ENCODE assay signal across 1 fruit fly cellular context in genomic region chr3R:14696949-14697513, dm6.
TF ChIP-seq lines count a peak whose summit lies in the region.

TSS of gene Meltrin (minus strand) at chr3R:14697292.

TF ChIP-seq in whole organism, embryonic, 481 proteins besides CTCF, POLR2A, EP300 and RAD21 (continued from another document and continues in another):
- TF ChIP-seq jigr1 (GFP tag; IDR thresholded peaks at IDR 0.05; lab: Robert Waterston, UW) = no peak
- no peak for TF ChIP-seq fru (optimal IDR thresholded peaks at IDR 0.05; lab: Kevin White, UChicago)
- TF ChIP-seq Fer3 (tag; optimal IDR thresholded peaks at IDR 0.05; lab: Kevin White, UChicago) = no peak
- TF ChIP-seq sr (GFP tag; IDR thresholded peaks at IDR 0.05; lab: Robert Waterston, UW) = no peak
- TF ChIP-seq CG42726 (GFP tag; IDR thresholded peaks at IDR 0.05; lab: Robert Waterston, UW; ENCODE audit: partially characterized antibody) = no peak
- no peak for TF ChIP-seq Blimp-1 (GFP tag; optimal IDR thresholded peaks at IDR 0.05; lab: Kevin White, UChicago)
- peak; percentile 79 for TF ChIP-seq Fer1 (GFP tag; optimal IDR thresholded peaks at IDR 0.05; lab: Kevin White, UChicago)
- TF ChIP-seq CG7556 (GFP tag; optimal IDR thresholded peaks at IDR 0.05; lab: Kevin White, UChicago) = peak; percentile 22
- TF ChIP-seq CG16813 (GFP tag; IDR thresholded peaks at IDR 0.05; lab: Robert Waterston, UW; ENCODE audit: partially characterized antibody) = no peak
- no peak for TF ChIP-seq CG11247 (GFP tag; IDR thresholded peaks at IDR 0.05; lab: Robert Waterston, UW)
- TF ChIP-seq Rx (GFP tag; IDR thresholded peaks at IDR 0.05; lab: Robert Waterston, UW) = no peak
- peak; percentile 44 for TF ChIP-seq CG12219 (GFP tag; optimal IDR thresholded peaks at IDR 0.05; lab: Kevin White, UChicago)
- peak; percentile 72 for TF ChIP-seq CG1832 (GFP tag; optimal IDR thresholded peaks at IDR 0.05; lab: Kevin White, UChicago)
- no peak for TF ChIP-seq GATAe (GFP tag; conservative IDR thresholded peaks at IDR 0.05; lab: Robert Waterston, UW)
- TF ChIP-seq tup (GFP tag; optimal IDR thresholded peaks at IDR 0.05; lab: Kevin White, UChicago) = no peak
- no peak for TF ChIP-seq CG4360 (GFP tag; IDR thresholded peaks at IDR 0.05; lab: Robert Waterston, UW)
- TF ChIP-seq fd96Cb (tag; optimal IDR thresholded peaks at IDR 0.05; lab: Kevin White, UChicago) = no peak
- no peak for TF ChIP-seq Rfx (GFP tag; IDR thresholded peaks at IDR 0.05; lab: Robert Waterston, UW)
- TF ChIP-seq CG1792 (GFP tag; optimal IDR thresholded peaks at IDR 0.05; lab: Kevin White, UChicago) = no peak
- peak; percentile 10 for TF ChIP-seq CG18619 (GFP tag; optimal IDR thresholded peaks at IDR 0.05; lab: Kevin White, UChicago)
- no peak for TF ChIP-seq zfh2 (GFP tag; optimal IDR thresholded peaks at IDR 0.05; lab: Kevin White, UChicago)
- TF ChIP-seq z (GFP tag; IDR thresholded peaks at IDR 0.05; lab: Robert Waterston, UW) = no peak
- peak; percentile 36 for TF ChIP-seq CG8089 (GFP tag; optimal IDR thresholded peaks at IDR 0.05; lab: Kevin White, UChicago)
- TF ChIP-seq CkIIα-i1 (GFP tag; IDR thresholded peaks at IDR 0.05; lab: Robert Waterston, UW) = no peak
- peak; percentile 36 for TF ChIP-seq Dad (GFP tag; optimal IDR thresholded peaks at IDR 0.05; lab: Kevin White, UChicago)
- TF ChIP-seq MESR4 (GFP tag; optimal IDR thresholded peaks at IDR 0.05; lab: Kevin White, UChicago) = peak; percentile 87
- peak; percentile 34 for TF ChIP-seq CG6254 (GFP tag; optimal IDR thresholded peaks at IDR 0.05; lab: Kevin White, UChicago)
- TF ChIP-seq psq (GFP tag; optimal IDR thresholded peaks at IDR 0.05; lab: Kevin White, UChicago) = peak; percentile 25
- TF ChIP-seq CG11695 (GFP tag; IDR thresholded peaks at IDR 0.05; lab: Robert Waterston, UW) = no peak
- TF ChIP-seq HLH54F (GFP tag; optimal IDR thresholded peaks at IDR 0.05; lab: Kevin White, UChicago) = peak; percentile 20
- peak; percentile 69 for TF ChIP-seq CG17385 (GFP tag; optimal IDR thresholded peaks at IDR 0.05; lab: Kevin White, UChicago)
- TF ChIP-seq TFAM (GFP tag; optimal IDR thresholded peaks at IDR 0.05; lab: Kevin White, UChicago) = no peak
- TF ChIP-seq CG18764 (GFP tag; optimal IDR thresholded peaks at IDR 0.05; lab: Kevin White, UChicago) = no peak
- TF ChIP-seq HHEX (GFP tag; optimal IDR thresholded peaks at IDR 0.05; lab: Kevin White, UChicago) = peak; percentile 27
- peak; percentile 38 for TF ChIP-seq BtbVII (GFP tag; optimal IDR thresholded peaks at IDR 0.05; lab: Kevin White, UChicago)
- TF ChIP-seq CG13624 (GFP tag; optimal IDR thresholded peaks at IDR 0.05; lab: Kevin White, UChicago) = peak; percentile 76
- no peak for TF ChIP-seq CG11456 (GFP tag; IDR thresholded peaks at IDR 0.05; lab: Robert Waterston, UW)
- TF ChIP-seq yki (optimal IDR thresholded peaks at IDR 0.05; lab: Kevin White, UChicago) = no peak
- no peak for TF ChIP-seq bbx (GFP tag; IDR thresholded peaks at IDR 0.05; lab: Robert Waterston, UW; ENCODE audit: partially characterized antibody)
- TF ChIP-seq sqz (GFP tag; optimal IDR thresholded peaks at IDR 0.05; lab: Kevin White, UChicago) = peak; percentile 59
- no peak for TF ChIP-seq CG7372 (GFP tag; IDR thresholded peaks at IDR 0.05; lab: Robert Waterston, UW)
- TF ChIP-seq chinmo (GFP tag; IDR thresholded peaks at IDR 0.05; lab: Robert Waterston, UW; ENCODE audit: partially characterized antibody) = no peak
- TF ChIP-seq CG2202 (tag; optimal IDR thresholded peaks at IDR 0.05; lab: Kevin White, UChicago) = peak; percentile 47
- TF ChIP-seq phol (tag; optimal IDR thresholded peaks at IDR 0.05; lab: Kevin White, UChicago) = peak; percentile 44
- TF ChIP-seq slbo (GFP tag; IDR thresholded peaks at IDR 0.05; lab: Robert Waterston, UW) = no peak
- peak; percentile 4 for TF ChIP-seq CG6765 (GFP tag; optimal IDR thresholded peaks at IDR 0.05; lab: Kevin White, UChicago)
- TF ChIP-seq lilli (GFP tag; optimal IDR thresholded peaks at IDR 0.05; lab: Kevin White, UChicago) = peak; percentile 36
- TF ChIP-seq Mrtf (GFP tag; IDR thresholded peaks at IDR 0.05; lab: Robert Waterston, UW) = no peak
- peak; percentile 61 for TF ChIP-seq scrt (GFP tag; optimal IDR thresholded peaks at IDR 0.05; lab: Kevin White, UChicago)
- no peak for TF ChIP-seq CG8478 (optimal IDR thresholded peaks at IDR 0.05; lab: Kevin White, UChicago)
- peak; percentile 18 for TF ChIP-seq ATbp (GFP tag; optimal IDR thresholded peaks at IDR 0.05; lab: Kevin White, UChicago)
- TF ChIP-seq Ravus (GFP tag; IDR thresholded peaks at IDR 0.05; lab: Robert Waterston, UW) = no peak
- peak; percentile 56 for TF ChIP-seq D19A (tag; optimal IDR thresholded peaks at IDR 0.05; lab: Kevin White, UChicago)
- no peak for TF ChIP-seq cad (GFP tag; optimal IDR thresholded peaks at IDR 0.05; lab: Kevin White, UChicago)
- no peak for TF ChIP-seq tna (GFP tag; IDR thresholded peaks at IDR 0.05; lab: Robert Waterston, UW; ENCODE audit: partially characterized antibody)
- peak; percentile 77 for TF ChIP-seq CG10543 (GFP tag; optimal IDR thresholded peaks at IDR 0.05; lab: Kevin White, UChicago)
- TF ChIP-seq gfzf (GFP tag; optimal IDR thresholded peaks at IDR 0.05; lab: Kevin White, UChicago) = peak; percentile 97
- TF ChIP-seq schlank (tag; optimal IDR thresholded peaks at IDR 0.05; lab: Kevin White, UChicago) = no peak
- TF ChIP-seq CG4424 (GFP tag; optimal IDR thresholded peaks at IDR 0.05; lab: Kevin White, UChicago) = peak; percentile 32
- peak; percentile 77 for TF ChIP-seq CG14710 (tag; optimal IDR thresholded peaks at IDR 0.05; lab: Kevin White, UChicago)
- no peak for TF ChIP-seq CG8359 (GFP tag; optimal IDR thresholded peaks at IDR 0.05; lab: Kevin White, UChicago; ENCODE audit: borderline replicate concordance)
- peak; percentile 19 for TF ChIP-seq kni (GFP tag; optimal IDR thresholded peaks at IDR 0.05; lab: Kevin White, UChicago)
- TF ChIP-seq btn (GFP tag; optimal IDR thresholded peaks at IDR 0.05; lab: Kevin White, UChicago) = no peak
- peak; percentile 3 for TF ChIP-seq Sin3A (optimal IDR thresholded peaks at IDR 0.05; lab: Kevin White, UChicago)
- no peak for TF ChIP-seq CG30431 (GFP tag; optimal IDR thresholded peaks at IDR 0.05; lab: Kevin White, UChicago)
- TF ChIP-seq CG1529 (GFP tag; optimal IDR thresholded peaks at IDR 0.05; lab: Kevin White, UChicago) = peak; percentile 13
- TF ChIP-seq vvl (GFP tag; IDR thresholded peaks at IDR 0.05; lab: Robert Waterston, UW) = no peak
- TF ChIP-seq toy (GFP tag; IDR thresholded peaks at IDR 0.05; lab: Robert Waterston, UW) = no peak
- TF ChIP-seq CG4854 (GFP tag; optimal IDR thresholded peaks at IDR 0.05; lab: Kevin White, UChicago) = peak; percentile 57
- TF ChIP-seq CG10267 (tag; optimal IDR thresholded peaks at IDR 0.05; lab: Kevin White, UChicago) = peak; percentile 71
- peak; percentile 45 for TF ChIP-seq CG18011 (GFP tag; optimal IDR thresholded peaks at IDR 0.05; lab: Kevin White, UChicago)
- TF ChIP-seq CG12942 (GFP tag; optimal IDR thresholded peaks at IDR 0.05; lab: Kevin White, UChicago) = peak; percentile 35
- peak; percentile 88 for TF ChIP-seq CG1603 (tag; optimal IDR thresholded peaks at IDR 0.05; lab: Kevin White, UChicago)
- TF ChIP-seq vfl (GFP tag; optimal IDR thresholded peaks at IDR 0.05; lab: Kevin White, UChicago) = peak; percentile 54
- TF ChIP-seq CG34376 (GFP tag; optimal IDR thresholded peaks at IDR 0.05; lab: Kevin White, UChicago) = peak; percentile 86
- TF ChIP-seq CG8290 (GFP tag; optimal IDR thresholded peaks at IDR 0.05; lab: Kevin White, UChicago) = peak; percentile 79
- peak; percentile 60 to 91 for TF ChIP-seq CG8290 (tag; optimal IDR thresholded peaks at IDR 0.05; lab: Kevin White, UChicago)
- no peak for TF ChIP-seq so (GFP tag; IDR thresholded peaks at IDR 0.05; lab: Robert Waterston, UW)
- no peak for TF ChIP-seq H2.0 (GFP tag; IDR thresholded peaks at IDR 0.05; lab: Robert Waterston, UW)
- TF ChIP-seq repo (GFP tag; optimal IDR thresholded peaks at IDR 0.05; lab: Kevin White, UChicago) = peak; percentile 56
- no peak for TF ChIP-seq CG8281 (tag; optimal IDR thresholded peaks at IDR 0.05; lab: Kevin White, UChicago)
- TF ChIP-seq Ets65A (GFP tag; lab: Kevin White, UChicago) = no peak
- peak; percentile 61 for TF ChIP-seq stwl (tag; optimal IDR thresholded peaks at IDR 0.05; lab: Kevin White, UChicago)
- TF ChIP-seq CG5245 (GFP tag; optimal IDR thresholded peaks at IDR 0.05; lab: Kevin White, UChicago) = peak; percentile 13
- peak; percentile 6 for TF ChIP-seq CG30403 (GFP tag; optimal IDR thresholded peaks at IDR 0.05; lab: Kevin White, UChicago)
- peak; percentile 94 for TF ChIP-seq Med (GFP tag; lab: Kevin White, UChicago)
- TF ChIP-seq CG31441 (GFP tag; IDR thresholded peaks at IDR 0.05; lab: Robert Waterston, UW) = no peak
- TF ChIP-seq da (GFP tag; optimal IDR thresholded peaks at IDR 0.05; lab: Kevin White, UChicago) = peak; percentile 49
- no peak for TF ChIP-seq CG3726 (GFP tag; IDR thresholded peaks at IDR 0.05; lab: Robert Waterston, UW)
- TF ChIP-seq ase (GFP tag; IDR thresholded peaks at IDR 0.05; lab: Robert Waterston, UW) = no peak
- peak; percentile 69 for TF ChIP-seq ERR (GFP tag; optimal IDR thresholded peaks at IDR 0.05; lab: Kevin White, UChicago)
- no peak for TF ChIP-seq CG9932 (GFP tag; IDR thresholded peaks at IDR 0.05; lab: Robert Waterston, UW)
- no peak for TF ChIP-seq corto (GFP tag; optimal IDR thresholded peaks at IDR 0.05; lab: Kevin White, UChicago)
- peak; percentile 58 for TF ChIP-seq CG2678 (tag; optimal IDR thresholded peaks at IDR 0.05; lab: Kevin White, UChicago)
- no peak for TF ChIP-seq Spps (tag; optimal IDR thresholded peaks at IDR 0.05; lab: Kevin White, UChicago)
- peak; percentile 21 for TF ChIP-seq unpg (GFP tag; optimal IDR thresholded peaks at IDR 0.05; lab: Kevin White, UChicago)
- TF ChIP-seq CG3407 (GFP tag; optimal IDR thresholded peaks at IDR 0.05; lab: Kevin White, UChicago) = no peak
- no peak for TF ChIP-seq Poxn (GFP tag; IDR thresholded peaks at IDR 0.05; lab: Robert Waterston, UW)
- TF ChIP-seq prd (optimal IDR thresholded peaks at IDR 0.05; lab: Kevin White, UChicago) = no peak
- TF ChIP-seq prd (GFP tag; IDR thresholded peaks at IDR 0.05; lab: Robert Waterston, UW) = no peak
- TF ChIP-seq br (optimal IDR thresholded peaks at IDR 0.05; lab: Kevin White, UChicago) = no peak
- no peak for TF ChIP-seq CG10654 (GFP tag; optimal IDR thresholded peaks at IDR 0.05; lab: Kevin White, UChicago)
- TF ChIP-seq kay (GFP tag; optimal IDR thresholded peaks at IDR 0.05; lab: Kevin White, UChicago) = peak; percentile 17
- TF ChIP-seq PHDP (tag; optimal IDR thresholded peaks at IDR 0.05; lab: Kevin White, UChicago) = peak; percentile 54
- peak; percentile 70 for TF ChIP-seq Myb (GFP tag; optimal IDR thresholded peaks at IDR 0.05; lab: Kevin White, UChicago)
- no peak for TF ChIP-seq CG14965 (GFP tag; optimal IDR thresholded peaks at IDR 0.05; lab: Kevin White, UChicago; ENCODE audit: borderline replicate concordance)
- TF ChIP-seq sim (GFP tag; IDR thresholded peaks at IDR 0.05; lab: Robert Waterston, UW) = no peak
- peak; percentile 24 for TF ChIP-seq dmrt11E (tag; optimal IDR thresholded peaks at IDR 0.05; lab: Kevin White, UChicago)
- TF ChIP-seq dpn (GFP tag; optimal IDR thresholded peaks at IDR 0.05; lab: Kevin White, UChicago) = peak; percentile 0 to 65
- TF ChIP-seq CG12391 (tag; optimal IDR thresholded peaks at IDR 0.05; lab: Kevin White, UChicago) = peak; percentile 71
- TF ChIP-seq bowl (GFP tag; IDR thresholded peaks at IDR 0.05; lab: Robert Waterston, UW) = no peak
- TF ChIP-seq CG14441 (GFP tag; IDR thresholded peaks at IDR 0.05; lab: Robert Waterston, UW) = no peak
- peak; percentile 61 to 69 for TF ChIP-seq Hr51 (GFP tag; optimal IDR thresholded peaks at IDR 0.05; lab: Kevin White, UChicago)
- no peak for TF ChIP-seq sob (GFP tag; IDR thresholded peaks at IDR 0.05; lab: Robert Waterston, UW)
- no peak for TF ChIP-seq H15 (GFP tag; IDR thresholded peaks at IDR 0.05; lab: Robert Waterston, UW)
- TF ChIP-seq CG5953 (GFP tag; IDR thresholded peaks at IDR 0.05; lab: Robert Waterston, UW) = no peak
- TF ChIP-seq CG3995 (GFP tag; optimal IDR thresholded peaks at IDR 0.05; lab: Kevin White, UChicago) = no peak
- peak; percentile 4 for TF ChIP-seq Hsf (GFP tag; optimal IDR thresholded peaks at IDR 0.05; lab: Kevin White, UChicago)
- TF ChIP-seq eyg (GFP tag; optimal IDR thresholded peaks at IDR 0.05; lab: Kevin White, UChicago) = peak; percentile 28
- no peak for TF ChIP-seq ato (GFP tag; IDR thresholded peaks at IDR 0.05; lab: Robert Waterston, UW; ENCODE audit: partially characterized antibody)
- no peak for TF ChIP-seq inv (GFP tag; IDR thresholded peaks at IDR 0.05; lab: Robert Waterston, UW; ENCODE audit: partially characterized antibody)
- no peak for TF ChIP-seq Scr (GFP tag; IDR thresholded peaks at IDR 0.05; lab: Robert Waterston, UW; ENCODE audit: partially characterized antibody)
- TF ChIP-seq CG9817 (tag; optimal IDR thresholded peaks at IDR 0.05; lab: Kevin White, UChicago) = no peak
- peak; percentile 56 for TF ChIP-seq NfI (GFP tag; optimal IDR thresholded peaks at IDR 0.05; lab: Kevin White, UChicago)
- TF ChIP-seq CG31224 (GFP tag; IDR thresholded peaks at IDR 0.05; lab: Robert Waterston, UW) = no peak
- TF ChIP-seq sug (tag; optimal IDR thresholded peaks at IDR 0.05; lab: Kevin White, UChicago) = peak; percentile 70
- TF ChIP-seq CG9215 (GFP tag; IDR thresholded peaks at IDR 0.05; lab: Robert Waterston, UW) = no peak
- peak; percentile 83 for TF ChIP-seq odd (GFP tag; optimal IDR thresholded peaks at IDR 0.05; lab: Kevin White, UChicago)
- TF ChIP-seq ash1 (GFP tag; optimal IDR thresholded peaks at IDR 0.05; lab: Kevin White, UChicago) = peak; percentile 54
- TF ChIP-seq CG4730 (GFP tag; IDR thresholded peaks at IDR 0.05; lab: Robert Waterston, UW) = no peak
- TF ChIP-seq CG12155 (GFP tag; optimal IDR thresholded peaks at IDR 0.05; lab: Kevin White, UChicago) = peak; percentile 7
- TF ChIP-seq CG6689 (GFP tag; IDR thresholded peaks at IDR 0.05; lab: Robert Waterston, UW) = no peak
- TF ChIP-seq dm (GFP tag; optimal IDR thresholded peaks at IDR 0.05; lab: Kevin White, UChicago) = peak; percentile 34
- no peak for TF ChIP-seq HLH4C (GFP tag; IDR thresholded peaks at IDR 0.05; lab: Robert Waterston, UW; ENCODE audit: partially characterized antibody)
- peak; percentile 57 for TF ChIP-seq CG1233 (GFP tag; optimal IDR thresholded peaks at IDR 0.05; lab: Kevin White, UChicago)
- TF ChIP-seq mirr (GFP tag; optimal IDR thresholded peaks at IDR 0.05; lab: Kevin White, UChicago) = peak; percentile 82
- peak in 1 of 3 experiments; percentile 13 for TF ChIP-seq lola (GFP tag; optimal IDR thresholded peaks at IDR 0.05; lab: Kevin White, UChicago)
